Worm (Caenorhabditis elegans) whole organism, mixed stage, embryonic: ENCODE measurements around the gene Y38H8A.7.
"Not testable (repeated sequence)": the region's sequence is repeated elsewhere in the genome, so short reads cannot be mapped to it uniquely, and the experiment has no call there.

Experiments used
- M03D4.4 ChIP-seq: sonication (generic microtip); optimal IDR thresholded peaks from 2 replicates; lab custom pipeline; 2017; ENCODE audit warnings: mild to moderate bottlenecking, missing genetic modification characterization, missing compliant biosample characterization
- bed-3 ChIP-seq: fragments of 200-800 bp; sonication (Bioruptor generic); optimal IDR thresholded peaks from 3 replicates; lab custom pipeline; 2018; ENCODE audit warnings: mild to moderate bottlenecking, missing genetic modification characterization, moderate library complexity, missing compliant biosample characterization
- blmp-1 ChIP-seq: fragments of 150-350 bp; optimal IDR thresholded peaks from 2 replicates; lab custom pipeline; 2014; ENCODE audit warnings: missing biosample characterization, missing genetic modification characterization
- ceh-39 ChIP-seq: fragments of 150-350 bp; optimal IDR thresholded peaks from 2 replicates; lab custom pipeline; 2014; ENCODE audit warnings: missing biosample characterization, missing genetic modification characterization
- ceh-43 ChIP-seq: fragments of 200-800 bp; sonication (Bioruptor generic); optimal IDR thresholded peaks from 2 replicates; lab custom pipeline; 2018; ENCODE audit warnings: mild to moderate bottlenecking, missing genetic modification characterization, moderate library complexity, missing compliant biosample characterization
- ceh-83 ChIP-seq: fragments of 200-800 bp; sonication (Bioruptor generic); optimal IDR thresholded peaks from 2 replicates; lab custom pipeline; 2018; ENCODE audit warnings: mild to moderate bottlenecking, missing genetic modification characterization, missing compliant biosample characterization
- ces-1 ChIP-seq: fragments of 150-350 bp; optimal IDR thresholded peaks from 2 replicates; lab custom pipeline; 2014; ENCODE audit warnings: missing biosample characterization, missing genetic modification reagents, missing genetic modification characterization
- cnd-1 ChIP-seq: fragments of 200-800 bp; sonication (Bioruptor generic); optimal IDR thresholded peaks from 2 replicates; lab custom pipeline; 2018; ENCODE audit warnings: mild to moderate bottlenecking, missing genetic modification characterization, missing compliant biosample characterization
- elt-1 ChIP-seq: sonication (generic microtip); optimal IDR thresholded peaks from 2 replicates; lab custom pipeline; 2017; ENCODE audit warnings: missing genetic modification characterization, mild to moderate bottlenecking, missing compliant biosample characterization, antibody characterized with exemption, moderate library complexity, borderline replicate concordance; ENCODE audit not compliant: insufficient read depth
- flh-1 ChIP-seq: fragments of 200-800 bp; sonication (Bioruptor generic); optimal IDR thresholded peaks from 2 replicates; lab custom pipeline; 2018; ENCODE audit warnings: mild to moderate bottlenecking, missing genetic modification characterization, moderate library complexity, missing compliant biosample characterization
- hlh-1 ChIP-seq: fragments of 150-350 bp; optimal IDR thresholded peaks from 2 replicates; lab custom pipeline; 2014; ENCODE audit warnings: missing biosample characterization, missing genetic modification reagents, missing genetic modification characterization
- lin-13 ChIP-seq: fragments of 150-350 bp; optimal IDR thresholded peaks from 2 replicates; lab custom pipeline; 2014; ENCODE audit warnings: missing biosample characterization, missing genetic modification characterization
- lin-32 ChIP-seq: fragments of 200-800 bp; sonication (Bioruptor generic); optimal IDR thresholded peaks from 2 replicates; lab custom pipeline; 2018; ENCODE audit warnings: mild to moderate bottlenecking, missing genetic modification characterization, missing compliant biosample characterization
- mab-5 ChIP-seq: fragments of 150-350 bp; optimal IDR thresholded peaks from 2 replicates; lab custom pipeline; 2014; ENCODE audit warnings: missing biosample characterization, missing genetic modification characterization
- mls-2 ChIP-seq: sonication (generic microtip); optimal IDR thresholded peaks from 2 replicates; lab custom pipeline; 2016; ENCODE audit warnings: mild to moderate bottlenecking, missing genetic modification characterization, moderate library complexity, missing compliant biosample characterization
- nhr-12 ChIP-seq: fragments of 150-350 bp; optimal IDR thresholded peaks from 2 replicates; lab custom pipeline; 2014; ENCODE audit warnings: missing biosample characterization, missing genetic modification characterization
- nhr-2 ChIP-seq: fragments of 150-350 bp; optimal IDR thresholded peaks from 2 replicates; lab custom pipeline; 2014; ENCODE audit warnings: missing biosample characterization, missing genetic modification characterization
- nhr-28 ChIP-seq: fragments of 150-350 bp; optimal IDR thresholded peaks from 2 replicates; lab custom pipeline; 2014; ENCODE audit warnings: missing biosample characterization, missing genetic modification characterization
- nhr-76 ChIP-seq: sonication (generic microtip); optimal IDR thresholded peaks from 2 replicates; lab custom pipeline; 2017; ENCODE audit warnings: missing biosample characterization, missing genetic modification characterization
- pha-4 ChIP-seq: fragments of 150-350 bp; optimal IDR thresholded peaks from 2 replicates; lab custom pipeline; 2018; ENCODE audit warnings: missing biosample characterization, missing genetic modification reagents, missing genetic modification characterization
- sem-2 ChIP-seq: fragments of 200-800 bp; sonication (Bioruptor generic); optimal IDR thresholded peaks from 2 replicates; lab custom pipeline; 2018; ENCODE audit warnings: mild to moderate bottlenecking, missing genetic modification characterization, missing compliant biosample characterization
- snpc-4 ChIP-seq: fragments of 150-350 bp; optimal IDR thresholded peaks from 2 replicates; lab custom pipeline; 2014; ENCODE audit warnings: missing biosample characterization, missing genetic modification characterization
- sptf-1 ChIP-seq: sonication (generic microtip); optimal IDR thresholded peaks from 2 replicates; lab custom pipeline; 2017; ENCODE audit warnings: mild to moderate bottlenecking, missing genetic modification characterization, moderate library complexity, missing compliant biosample characterization
- tbx-8 ChIP-seq: fragments of 200-800 bp; sonication (Bioruptor generic); optimal IDR thresholded peaks from 2 replicates; lab custom pipeline; 2018; ENCODE audit warnings: mild to moderate bottlenecking, missing genetic modification characterization, moderate library complexity, missing compliant biosample characterization
- unc-120 ChIP-seq: sonication (generic microtip); optimal IDR thresholded peaks from 2 replicates; lab custom pipeline; 2017; ENCODE audit warnings: missing genetic modification characterization, missing compliant biosample characterization; ENCODE audit not compliant: poor library complexity, severe bottlenecking
- unc-62 ChIP-seq: fragments of 150-350 bp; optimal IDR thresholded peaks from 2 replicates; lab custom pipeline; 2014; ENCODE audit warnings: missing biosample characterization, missing genetic modification reagents, missing genetic modification characterization
- zip-8 ChIP-seq: fragments of 150-350 bp; optimal IDR thresholded peaks from 2 replicates; lab custom pipeline; 2014; ENCODE audit warnings: missing biosample characterization, missing genetic modification characterization
- ztf-11 ChIP-seq: fragments of 150-350 bp; optimal IDR thresholded peaks from 2 replicates; lab custom pipeline; 2014; ENCODE audit warnings: missing biosample characterization, missing genetic modification characterization

Y38H8A.7 gene

ce11 chrIV:13455200-13455599 lies at the start of gene Y38H8A.7:
TSS of gene Y38H8A.7 (plus strand) at chrIV:13455500.
- not testable (repeated sequence) for TF ChIP-seq ceh-39 (tag; lab: Kevin White, UChicago); ceh-43 (GFP tag; lab: Kevin White, UChicago); lin-13 (tag; lab: Kevin White, UChicago)

- TF ChIP-seq unc-62 (GFP tag; lab: Kevin White, UChicago) (no peak), blmp-1 (tag; lab: Kevin White, UChicago) (peak; percentile 7)
These were observed 47.3 kb upstream of the Y38H8A.7 start, which contains the start of gene Y62E10A.19 for ce11 chrIV:13408018-13408417. TSS of gene Y62E10A.19 (minus strand) at chrIV:13408306.

- TF ChIP-seq cnd-1 (tag; lab: Kevin White, UChicago): peak; percentile 3
- TF ChIP-seq flh-1: no peak
- TF ChIP-seq ceh-83 (GFP tag; lab: Kevin White, UChicago): no peak
- TF ChIP-seq ztf-11 (tag; lab: Kevin White, UChicago): no peak
- TF ChIP-seq zip-8 (tag; lab: Kevin White, UChicago): no peak
- TF ChIP-seq ces-1 (GFP tag; lab: Kevin White, UChicago): peak; percentile 17
- no peak for TF ChIP-seq mls-2
- TF ChIP-seq lin-32 (GFP tag; lab: Kevin White, UChicago): no peak
- TF ChIP-seq hlh-1: peak; percentile 7
- peak; percentile 31 for TF ChIP-seq pha-4
- TF ChIP-seq unc-62 (GFP tag; lab: Kevin White, UChicago): no peak
- no peak for TF ChIP-seq bed-3 (GFP tag; lab: Kevin White, UChicago)
- TF ChIP-seq tbx-8: no peak
- TF ChIP-seq snpc-4 (tag; lab: Kevin White, UChicago): no peak
These were observed 42.4 kb upstream of the Y38H8A.7 start, which contains the start of gene gcl-1 for ce11 chrIV:13412845-13413383. TSS of gene gcl-1 (minus strand) at chrIV:13412895.

ce11 chrIV:13415739-13416271 lies 39.5 kb upstream of the Y38H8A.7 start, which contains the start of the genes pik-1 and aptf-2:
TSS of gene pik-1 (plus strand) at chrIV:13416041.
TSS of gene aptf-2 (minus strand) at chrIV:13416051.
- TF ChIP-seq ces-1 (GFP tag; lab: Kevin White, UChicago) (peak; percentile 8), unc-120 (tag; lab: Kevin White, UChicago) (peak; percentile 33), mab-5 (tag; lab: Kevin White, UChicago) (no peak), ceh-43 (GFP tag; lab: Kevin White, UChicago) (no peak), elt-1 (tag; lab: Kevin White, UChicago) (no peak)

- no peak for TF ChIP-seq unc-62 (GFP tag; lab: Kevin White, UChicago)
- no peak for TF ChIP-seq pha-4
- TF ChIP-seq nhr-28 (tag; lab: Kevin White, UChicago): no peak
- no peak for TF ChIP-seq sptf-1 (tag; lab: Kevin White, UChicago)
- no peak for TF ChIP-seq ceh-83 (GFP tag; lab: Kevin White, UChicago)
- TF ChIP-seq nhr-12 (tag; lab: Kevin White, UChicago): no peak
- no peak for TF ChIP-seq snpc-4 (tag; lab: Kevin White, UChicago)
- TF ChIP-seq mls-2: no peak
- TF ChIP-seq sem-2 (GFP tag; lab: Kevin White, UChicago): no peak
- TF ChIP-seq nhr-76 (tag; lab: Kevin White, UChicago): no peak
- no peak for TF ChIP-seq ztf-11 (tag; lab: Kevin White, UChicago)
- TF ChIP-seq bed-3 (GFP tag; lab: Kevin White, UChicago): no peak
- TF ChIP-seq nhr-2 (tag; lab: Kevin White, UChicago): no peak
- TF ChIP-seq M03D4.4: no peak
- TF ChIP-seq, all 35 proteins: peak for 0
These were observed 33.1 kb upstream of the Y38H8A.7 start, which contains the start of gene nol-9 for ce11 chrIV:13422200-13422599. TSS of gene nol-9 (plus strand) at chrIV:13422500.

- TF ChIP-seq blmp-1 (tag; lab: Kevin White, UChicago) (no peak), pha-4 (no peak), M03D4.4 (no peak), elt-1 (tag; lab: Kevin White, UChicago) (no peak), ceh-43 (GFP tag; lab: Kevin White, UChicago) (no peak), cnd-1 (tag; lab: Kevin White, UChicago) (no peak)
These were observed 26.1 kb upstream of the Y38H8A.7 start, which contains the start of gene K09B11.4 for ce11 chrIV:13429240-13429639. TSS of gene K09B11.4 (plus strand) at chrIV:13429540.
